Fruit fly (Drosophila melanogaster) whole organism, prepupa: ENCODE results near the gene CG7239.

ENCODE experiments used
- Blimp-1 ChIP-seq: fragments of 200-800 bp; sonication (Bioruptor generic); optimal IDR thresholded peaks from 3 replicates; lab custom pipeline; 2017; ENCODE audit warnings: missing biosample characterization, missing genetic modification characterization, mild to moderate bottlenecking, moderate library complexity, missing genetic modification reagents
- CG11294 ChIP-seq: fragments of 200-800 bp; sonication (Bioruptor generic); IDR thresholded peaks from 2 replicates; pipeline ENCODE4 v1.3.6; 2022; ENCODE audit warnings: missing biosample characterization, missing genetic modification characterization
- CG15336 ChIP-seq: fragments of 200-800 bp; sonication (Bioruptor generic); IDR thresholded peaks from 2 replicates; pipeline ENCODE4 v1.3.6; 2022; ENCODE audit warnings: missing biosample characterization, missing genetic modification characterization
- CG1621 ChIP-seq: fragments of 200-800 bp; sonication (Bioruptor generic); optimal IDR thresholded peaks from 3 replicates; lab custom pipeline; 2018; ENCODE audit warnings: missing biosample characterization, mild to moderate bottlenecking, missing genetic modification characterization
- CG31627 ChIP-seq: fragments of 200-800 bp; sonication (Bioruptor generic); optimal IDR thresholded peaks from 3 replicates; lab custom pipeline; 2016; ENCODE audit warnings: missing biosample characterization, missing genetic modification characterization
- CG4318 ChIP-seq: fragments of 200-800 bp; sonication (Bioruptor generic); optimal IDR thresholded peaks from 3 replicates; lab custom pipeline; 2017; ENCODE audit warnings: missing biosample characterization, mild to moderate bottlenecking, missing genetic modification characterization
- CG6163 ChIP-seq: fragments of 200-800 bp; sonication (Bioruptor generic); IDR thresholded peaks from 3 replicates; pipeline ENCODE4 v1.3.6; 2022; ENCODE audit warnings: missing biosample characterization, missing genetic modification characterization
- CG6276 ChIP-seq: fragments of 200-800 bp; sonication (Bioruptor generic); optimal IDR thresholded peaks from 2 replicates; lab custom pipeline; 2017; ENCODE audit warnings: missing biosample characterization, mild to moderate bottlenecking, missing genetic modification characterization
- CG6792 ChIP-seq: fragments of 200-800 bp; sonication (Bioruptor generic); optimal IDR thresholded peaks from 3 replicates; lab custom pipeline; 2016; ENCODE audit warnings: missing biosample characterization, missing genetic modification characterization
- CG6854 ChIP-seq: fragments of 200-800 bp; sonication (Bioruptor generic); optimal IDR thresholded peaks from 2 replicates; lab custom pipeline; 2017; ENCODE audit warnings: missing biosample characterization, mild to moderate bottlenecking, missing genetic modification characterization
- CG7368 ChIP-seq: fragments of 200-800 bp; sonication (Bioruptor generic); optimal IDR thresholded peaks from 3 replicates; lab custom pipeline; 2016; ENCODE audit warnings: missing biosample characterization, missing genetic modification characterization
- CG8319 ChIP-seq: fragments of 200-800 bp; sonication (Bioruptor generic); optimal IDR thresholded peaks from 3 replicates; lab custom pipeline; 2016; ENCODE audit warnings: missing biosample characterization, missing genetic modification characterization
- CG8632 ChIP-seq: fragments of 200-800 bp; sonication (Bioruptor generic); optimal IDR thresholded peaks from 3 replicates; lab custom pipeline; 2016; ENCODE audit warnings: missing biosample characterization, missing genetic modification characterization
- Eip78C ChIP-seq: fragments of 200-800 bp; sonication (Bioruptor generic); peaks from one replicate; lab custom pipeline; 2016; ENCODE audit warnings: missing biosample characterization, missing genetic modification characterization
- Ets21C ChIP-seq: fragments of 200-800 bp; sonication (Bioruptor generic); optimal IDR thresholded peaks from 3 replicates; lab custom pipeline; 2016; ENCODE audit warnings: missing biosample characterization, missing genetic modification characterization
- Gug ChIP-seq: fragments of 200-800 bp; sonication (Bioruptor generic); IDR thresholded peaks from 2 replicates; pipeline ENCODE4 v1.3.6; 2022; ENCODE audit warnings: missing biosample characterization, missing genetic modification characterization
- Hr38 ChIP-seq: sonication (Bioruptor generic); optimal IDR thresholded peaks from 2 replicates; lab custom pipeline; 2016; ENCODE audit warnings: missing biosample characterization, missing genetic modification characterization
- Hr39 ChIP-seq: fragments of 200-800 bp; sonication (Bioruptor generic); optimal IDR thresholded peaks from 2 replicates; lab custom pipeline; 2016; ENCODE audit warnings: missing biosample characterization, missing genetic modification characterization
- Lpt ChIP-seq: fragments of 200-800 bp; sonication (Bioruptor generic); optimal IDR thresholded peaks from 3 replicates; lab custom pipeline; 2016; ENCODE audit warnings: missing biosample characterization, missing genetic modification characterization
- Met ChIP-seq: fragments of 200-800 bp; sonication (Bioruptor generic); optimal IDR thresholded peaks from 3 replicates; lab custom pipeline; 2016; ENCODE audit warnings: missing biosample characterization, missing genetic modification characterization
- OdsH ChIP-seq: fragments of 200-800 bp; sonication (Bioruptor generic); optimal IDR thresholded peaks from 3 replicates; lab custom pipeline; 2016; ENCODE audit warnings: missing biosample characterization, missing genetic modification characterization
- Smox ChIP-seq: fragments of 200-800 bp; sonication (Bioruptor generic); optimal IDR thresholded peaks from 3 replicates; lab custom pipeline; 2016; ENCODE audit warnings: missing biosample characterization, missing genetic modification characterization
- Sox102F ChIP-seq: fragments of 200-800 bp; sonication (Bioruptor generic); optimal IDR thresholded peaks from 2 replicates; lab custom pipeline; 2016; ENCODE audit warnings: missing biosample characterization, mild to moderate bottlenecking, missing genetic modification characterization
- Sox14 ChIP-seq: fragments of 200-800 bp; sonication (Bioruptor generic); optimal IDR thresholded peaks from 3 replicates; lab custom pipeline; 2016; ENCODE audit warnings: missing biosample characterization, missing genetic modification characterization
- Sox15 ChIP-seq: fragments of 200-800 bp; sonication (Bioruptor generic); optimal IDR thresholded peaks from 3 replicates; lab custom pipeline; 2016; ENCODE audit warnings: missing biosample characterization, missing genetic modification characterization
- achi ChIP-seq: fragments of 200-800 bp; sonication (Bioruptor generic); optimal IDR thresholded peaks from 3 replicates; lab custom pipeline; 2016; ENCODE audit warnings: missing biosample characterization, missing genetic modification characterization
- acj6 ChIP-seq: fragments of 200-800 bp; sonication (Bioruptor generic); optimal IDR thresholded peaks from 3 replicates; lab custom pipeline; 2016; ENCODE audit warnings: missing biosample characterization, missing genetic modification characterization
- cyc ChIP-seq: fragments of 200-800 bp; sonication (Bioruptor generic); optimal IDR thresholded peaks from 3 replicates; lab custom pipeline; 2016; ENCODE audit warnings: missing biosample characterization, missing genetic modification characterization
- dsx ChIP-seq: fragments of 200-800 bp; optimal IDR thresholded peaks from 3 replicates; lab custom pipeline; 2019; ENCODE audit warnings: missing biosample characterization, mild to moderate bottlenecking, missing genetic modification characterization, moderate library complexity; ENCODE audit not compliant: poor library complexity, severe bottlenecking
- esn ChIP-seq: fragments of 200-800 bp; sonication (Bioruptor generic); optimal IDR thresholded peaks from 2 replicates; lab custom pipeline; 2016; ENCODE audit warnings: missing biosample characterization, mild to moderate bottlenecking, missing genetic modification characterization, moderate library complexity
- fd59A ChIP-seq: fragments of 200-800 bp; sonication (Bioruptor generic); optimal IDR thresholded peaks from 2 replicates; lab custom pipeline; 2017; ENCODE audit warnings: missing biosample characterization, mild to moderate bottlenecking, missing genetic modification characterization, missing genetic modification reagents
- fd85E ChIP-seq: fragments of 200-800 bp; sonication (Bioruptor generic); optimal IDR thresholded peaks from 3 replicates; lab custom pipeline; 2016; ENCODE audit warnings: missing biosample characterization, missing genetic modification characterization
- fkh ChIP-seq: fragments of 200-800 bp; sonication (Bioruptor generic); optimal IDR thresholded peaks from 3 replicates; lab custom pipeline; 2017; ENCODE audit warnings: missing biosample characterization, mild to moderate bottlenecking, missing genetic modification characterization, moderate library complexity
- net ChIP-seq: fragments of 200-800 bp; sonication (Bioruptor generic); optimal IDR thresholded peaks from 3 replicates; lab custom pipeline; 2016; ENCODE audit warnings: missing biosample characterization, missing genetic modification characterization
- pdm3 ChIP-seq: fragments of 200-800 bp; sonication (Bioruptor generic); optimal IDR thresholded peaks from 3 replicates; lab custom pipeline; 2016; ENCODE audit warnings: missing biosample characterization, missing genetic modification characterization
- spab ChIP-seq: fragments of 200-800 bp; sonication (Bioruptor generic); optimal IDR thresholded peaks from 2 replicates; lab custom pipeline; 2017; ENCODE audit warnings: missing biosample characterization, mild to moderate bottlenecking, missing genetic modification characterization, missing genetic modification reagents
- svp ChIP-seq: fragments of 200-800 bp; sonication (Bioruptor generic); peaks from one replicate; lab custom pipeline; 2016; ENCODE audit warnings: missing biosample characterization, missing genetic modification characterization
- vri ChIP-seq: fragments of 200-800 bp; sonication (Bioruptor generic); optimal IDR thresholded peaks from 3 replicates; lab custom pipeline; 2016; ENCODE audit warnings: missing biosample characterization, mild to moderate bottlenecking, missing genetic modification characterization

CG7239 gene

DNA sequence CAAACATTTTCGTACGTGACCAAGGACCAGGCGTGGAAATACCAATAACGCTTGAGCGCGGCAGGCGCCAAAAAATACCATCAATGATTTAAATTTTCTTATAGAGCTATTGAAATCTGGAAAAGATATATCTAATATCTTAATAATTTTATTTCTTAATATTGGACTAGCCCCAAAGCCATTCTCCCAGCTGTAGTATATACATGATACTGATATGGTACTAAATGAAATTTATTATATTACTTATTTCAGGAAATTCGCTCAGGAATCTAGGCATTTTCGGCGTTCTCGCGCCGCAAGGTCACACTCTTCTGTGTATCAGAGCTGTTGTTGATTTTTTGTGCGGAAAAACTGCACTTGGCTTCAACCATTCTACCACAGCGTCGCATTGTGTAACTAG lies at the start of gene CG7239, which contains the start of gene CG14005:
Gene CG7239, plus strand, starts transcription at position 295 of the 400 bp plus-strand sequence.
Gene CG14005, minus strand, starts transcription at position 50 of the 400 bp plus-strand sequence.
- TF ChIP-seq dsx (no peak), net (GFP tag; lab: Kevin White, UChicago) (no peak), CG11294 (no peak), fd59A (GFP tag; lab: Kevin White, UChicago) (no peak), cyc (GFP tag; lab: Kevin White, UChicago) (no peak), fkh (GFP tag; lab: Kevin White, UChicago) (peak; percentile 37), CG6163 (GFP tag; lab: Robert Waterston, UW) (no peak), CG4318 (GFP tag; lab: Kevin White, UChicago) (no peak), OdsH (GFP tag; lab: Kevin White, UChicago) (no peak), esn (GFP tag; lab: Kevin White, UChicago) (peak; percentile 8), Lpt (no peak), Sox102F (GFP tag; lab: Kevin White, UChicago) (no peak), CG1621 (tag; lab: Kevin White, UChicago) (no peak), fd85E (GFP tag; lab: Kevin White, UChicago) (no peak), Smox (GFP tag; lab: Kevin White, UChicago) (no peak), Sox14 (GFP tag; lab: Kevin White, UChicago) (no peak)

DNA sequence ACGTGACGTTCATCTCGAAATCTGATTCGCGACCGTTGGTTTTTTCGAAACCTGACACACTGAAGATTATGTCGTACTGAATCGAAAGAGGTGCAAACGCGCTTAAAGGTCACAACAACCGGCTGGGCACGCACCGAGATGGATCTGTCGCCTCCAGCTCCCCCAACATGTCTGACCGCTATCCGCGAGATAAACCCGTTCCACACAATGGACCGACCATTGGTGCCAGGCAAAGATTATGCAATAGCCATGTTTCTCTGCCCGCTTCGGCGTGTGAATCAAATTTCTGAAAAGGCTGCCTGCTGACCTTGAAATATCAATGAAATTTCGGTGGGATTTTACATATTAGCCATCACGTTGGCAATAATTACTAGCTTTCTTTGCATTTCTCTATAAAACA lies 36.9 kb upstream of the CG7239 start:
- peak; percentile 77 for TF ChIP-seq vri (GFP tag; lab: Kevin White, UChicago)
- TF ChIP-seq Ets21C (GFP tag; lab: Kevin White, UChicago), result no peak

DNA sequence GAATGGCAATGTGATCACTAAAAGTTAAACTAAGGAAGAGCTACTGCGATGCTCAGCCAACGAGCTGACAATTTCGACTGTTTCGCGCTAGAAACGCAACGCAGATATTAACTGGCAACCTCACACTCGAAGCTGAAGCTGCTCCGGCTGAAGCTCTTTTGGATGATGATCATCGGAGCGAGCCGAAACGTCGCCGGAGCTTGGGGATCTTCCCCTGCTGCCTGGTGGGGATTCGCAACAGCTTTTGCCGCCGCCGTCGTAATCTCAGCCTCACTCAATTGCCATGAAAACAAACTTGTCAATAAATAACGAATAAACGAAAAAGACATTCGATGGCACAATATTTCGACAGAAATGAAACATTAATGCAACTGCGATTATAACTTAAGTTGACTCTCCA lies 36.0 kb upstream of the CG7239 start, which contains the start of gene obst-E:
Gene obst-E, minus strand, starts transcription at position 101 of the 400 bp plus-strand sequence.
- TF ChIP-seq acj6 (GFP tag; lab: Kevin White, UChicago) (no peak), fkh (GFP tag; lab: Kevin White, UChicago) (no peak), CG4318 (GFP tag; lab: Kevin White, UChicago) (no peak), OdsH (GFP tag; lab: Kevin White, UChicago) (no peak), CG7368 (GFP tag; lab: Kevin White, UChicago) (no peak), CG6854 (no peak), Met (no peak), Sox15 (GFP tag; lab: Kevin White, UChicago) (no peak), Hr38 (no peak), svp (GFP tag; lab: Kevin White, UChicago) (no peak), CG8319 (GFP tag; lab: Kevin White, UChicago) (no peak), Gug (no peak), CG8632 (no peak)
- TF ChIP-seq, all 60 proteins: peak for 0

DNA sequence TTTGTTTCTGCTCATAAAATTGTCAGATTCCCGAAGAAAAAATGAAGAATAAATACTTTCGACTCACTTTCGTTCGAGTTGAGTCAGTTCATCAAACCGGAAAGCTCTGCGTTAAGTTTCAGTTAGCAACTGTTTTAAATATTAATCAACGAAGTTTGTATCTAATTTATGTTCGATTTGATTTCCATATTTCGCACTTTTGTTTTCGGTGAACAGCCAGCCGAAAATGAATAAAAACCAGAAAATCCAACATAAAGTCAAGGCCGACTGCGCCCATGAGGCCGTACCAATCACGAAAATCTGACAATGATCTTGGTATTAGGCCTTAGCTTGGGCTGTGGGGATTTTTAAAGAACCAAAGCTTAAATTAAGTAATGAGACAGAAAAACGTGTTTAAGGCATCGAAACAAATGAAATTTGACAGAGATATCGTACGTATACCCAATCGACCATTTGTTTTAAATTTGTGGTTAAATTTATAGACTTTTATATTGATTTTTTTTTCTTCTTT lies 35.5 kb upstream of the CG7239 start:
- TF ChIP-seq Hr38 (no peak), OdsH (GFP tag; lab: Kevin White, UChicago) (no peak), CG6792 (no peak), fkh (GFP tag; lab: Kevin White, UChicago) (no peak), CG1621 (tag; lab: Kevin White, UChicago) (no peak), CG6276 (GFP tag; lab: Kevin White, UChicago) (no peak), pdm3 (GFP tag; lab: Kevin White, UChicago) (no peak), fd85E (GFP tag; lab: Kevin White, UChicago) (no peak)
- TF ChIP-seq, all 60 proteins: peak for 0

DNA sequence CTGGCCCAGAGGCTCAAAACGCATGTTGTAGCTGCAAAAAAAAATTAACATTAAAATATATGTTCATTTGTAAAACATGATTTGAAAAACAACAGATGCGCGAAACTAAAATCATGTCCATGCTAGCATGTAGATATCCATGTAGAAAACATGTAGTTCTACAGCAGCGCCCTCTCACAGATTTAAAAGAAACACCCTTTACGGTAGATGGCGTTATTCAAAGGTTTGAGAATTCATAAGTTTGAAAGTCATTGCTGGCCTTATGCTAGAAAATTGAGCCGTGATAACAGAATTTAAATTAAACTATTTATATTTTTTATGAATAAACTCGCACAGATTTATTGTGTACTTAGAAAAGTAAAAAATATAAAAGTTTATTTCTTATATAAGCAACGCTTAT lies 30.8 kb upstream of the CG7239 start:
- no peak for TF ChIP-seq CG6854
- TF ChIP-seq acj6 (GFP tag; lab: Kevin White, UChicago), result no peak
- no peak for TF ChIP-seq Smox (GFP tag; lab: Kevin White, UChicago)
- TF ChIP-seq Hr39 (GFP tag; lab: Kevin White, UChicago), result peak; percentile 23
- TF ChIP-seq Eip78C (GFP tag; lab: Kevin White, UChicago), result peak; percentile 23
- TF ChIP-seq Blimp-1 (GFP tag; lab: Kevin White, UChicago), result no peak
- TF ChIP-seq cyc (GFP tag; lab: Kevin White, UChicago), result peak; percentile 35
- no peak for TF ChIP-seq achi (GFP tag; lab: Kevin White, UChicago)
- TF ChIP-seq fkh (GFP tag; lab: Kevin White, UChicago), result no peak
- TF ChIP-seq CG15336 (GFP tag; lab: Robert Waterston, UW), result no peak
- peak; percentile 27 for TF ChIP-seq CG31627
- TF ChIP-seq spab (GFP tag; lab: Kevin White, UChicago), result no peak
- no peak for TF ChIP-seq CG4318 (GFP tag; lab: Kevin White, UChicago)
